Fruit fly (Drosophila melanogaster) whole organism, embryonic: ENCODE data around the gene CG13248.
A peak's percentile ranks its signal among the peaks of the same experiment; 100 is the strongest.

Source experiments
- Ada2b ChIP-seq: fragments of 200-800 bp; sonication (Bioruptor generic); IDR thresholded peaks from 2 replicates; pipeline ENCODE4 v1.3.6; 2022; ENCODE audit warnings: missing biosample characterization, missing genetic modification characterization
- Antp ChIP-seq: fragments of 200-800 bp; sonication (Bioruptor generic); optimal IDR thresholded peaks from 3 replicates; lab custom pipeline; 2016; ENCODE audit warnings: missing biosample characterization, missing genetic modification characterization
- Awh ChIP-seq: fragments of 200-800 bp; sonication (Bioruptor generic); IDR thresholded peaks from 2 replicates; pipeline ENCODE4, ENCODE4 v1.3.6; 2022; ENCODE audit warnings: missing biosample characterization, missing genetic modification characterization
- Bdp1 ChIP-seq: fragments of 200-800 bp; sonication (Bioruptor generic); optimal IDR thresholded peaks from 3 replicates; lab custom pipeline; 2016; ENCODE audit warnings: missing biosample characterization, missing genetic modification characterization
- CG11085 ChIP-seq: fragments of 200-800 bp; sonication (Bioruptor generic); IDR thresholded peaks from 2 replicates; pipeline ENCODE4 v1.3.6; 2022; ENCODE audit warnings: missing biosample characterization, missing genetic modification characterization
- CG14667 ChIP-seq: fragments of 200-800 bp; sonication (Bioruptor generic); IDR thresholded peaks from 2 replicates; pipeline ENCODE4 v1.3.6; 2022; ENCODE audit warnings: missing biosample characterization, missing genetic modification characterization
- CG17359 ChIP-seq: fragments of 200-800 bp; sonication (Bioruptor generic); optimal IDR thresholded peaks from 3 replicates; lab custom pipeline; 2018; ENCODE audit warnings: missing biosample characterization, mild to moderate bottlenecking, missing genetic modification characterization, moderate library complexity
- CG1792 ChIP-seq: fragments of 200-800 bp; sonication (Bioruptor generic); optimal IDR thresholded peaks from 2 replicates; lab custom pipeline; 2016; ENCODE audit warnings: missing biosample characterization, missing genetic modification characterization
- CG30431 ChIP-seq: fragments of 200-800 bp; sonication (Bioruptor generic); optimal IDR thresholded peaks from 2 replicates; lab custom pipeline; 2017; ENCODE audit warnings: missing biosample characterization, missing genetic modification characterization
- CG31224 ChIP-seq: fragments of 200-800 bp; sonication (Bioruptor generic); IDR thresholded peaks from 2 replicates; pipeline ENCODE4 v1.3.6; 2022; ENCODE audit warnings: missing biosample characterization, missing genetic modification characterization
- CG31388 ChIP-seq: fragments of 200-800 bp; sonication (Bioruptor generic); optimal IDR thresholded peaks from 2 replicates; lab custom pipeline; 2016; ENCODE audit warnings: missing biosample characterization, missing genetic modification characterization
- CG3281 ChIP-seq: fragments of 200-800 bp; sonication (Bioruptor generic); optimal IDR thresholded peaks from 3 replicates; lab custom pipeline; 2017; ENCODE audit warnings: missing biosample characterization, mild to moderate bottlenecking, missing genetic modification characterization
- CG6854 ChIP-seq: fragments of 200-800 bp; sonication (Bioruptor generic); optimal IDR thresholded peaks from 3 replicates; lab custom pipeline; 2017; ENCODE audit warnings: missing biosample characterization, mild to moderate bottlenecking, missing genetic modification characterization
- CG7745 ChIP-seq: fragments of 200-800 bp; sonication (Bioruptor generic); optimal IDR thresholded peaks from 2 replicates; lab custom pipeline; 2018; ENCODE audit warnings: missing biosample characterization, mild to moderate bottlenecking, missing genetic modification characterization, moderate library complexity
- CG7839 ChIP-seq: fragments of 200-800 bp; sonication (Bioruptor generic); optimal IDR thresholded peaks from 3 replicates; lab custom pipeline; 2018; ENCODE audit warnings: missing biosample characterization, mild to moderate bottlenecking, missing genetic modification characterization, moderate library complexity
- CG7987 ChIP-seq: fragments of 200-800 bp; sonication (Bioruptor generic); optimal IDR thresholded peaks from 2 replicates; lab custom pipeline; 2018; ENCODE audit warnings: missing biosample characterization, mild to moderate bottlenecking, missing genetic modification characterization, moderate library complexity
- CG8290 ChIP-seq, 3 experiments: fragments of 200-800 bp; sonication (Bioruptor generic); optimal IDR thresholded peaks; 2 replicates each; lab custom pipeline; 2016 to 2019; ENCODE audit warnings: missing biosample characterization in 3 of 3, missing genetic modification characterization in 3 of 3, mild to moderate bottlenecking in 2 of 3, moderate library complexity in 1 of 3
- CG9727 ChIP-seq: fragments of 200-800 bp; sonication (Bioruptor generic); optimal IDR thresholded peaks from 3 replicates; lab custom pipeline; 2017; ENCODE audit warnings: missing biosample characterization, mild to moderate bottlenecking, missing genetic modification characterization
- CG9797 ChIP-seq: fragments of 200-800 bp; sonication (Bioruptor generic); optimal IDR thresholded peaks from 3 replicates; lab custom pipeline; 2018; ENCODE audit warnings: missing biosample characterization, mild to moderate bottlenecking, missing genetic modification characterization
- Dad ChIP-seq: fragments of 200-800 bp; sonication (Bioruptor generic); optimal IDR thresholded peaks from 3 replicates; lab custom pipeline; 2016; ENCODE audit warnings: missing biosample characterization, missing genetic modification characterization
- Fer1 ChIP-seq: fragments of 200-800 bp; sonication (Bioruptor generic); optimal IDR thresholded peaks from 2 replicates; lab custom pipeline; 2017; ENCODE audit warnings: missing biosample characterization, mild to moderate bottlenecking, missing genetic modification characterization
- GATAe ChIP-seq: fragments of 200-800 bp; sonication (Bioruptor generic); conservative IDR thresholded peaks from 2 replicates; pipeline ENCODE4 v1.3.6; 2022; ENCODE audit warnings: missing biosample characterization, missing genetic modification characterization
- Kr ChIP-seq: fragments of 200-800 bp; sonication (Bioruptor generic); optimal IDR thresholded peaks from 2 replicates; lab custom pipeline; 2017; ENCODE audit warnings: missing biosample characterization, mild to moderate bottlenecking, missing genetic modification characterization
- Lpt ChIP-seq: fragments of >200 bp; optimal IDR thresholded peaks from 2 replicates; lab custom pipeline; 2018; ENCODE audit warnings: missing biosample characterization, missing genetic modification characterization
- MBD-R2 ChIP-seq: fragments of 200-800 bp; sonication (Bioruptor generic); IDR thresholded peaks from 2 replicates; pipeline ENCODE4 v1.3.6; 2022; ENCODE audit warnings: missing biosample characterization, missing genetic modification characterization
- Neu2 ChIP-seq: fragments of 200-800 bp; sonication (Bioruptor generic); optimal IDR thresholded peaks from 3 replicates; lab custom pipeline; 2016; ENCODE audit warnings: missing biosample characterization, missing genetic modification characterization, borderline replicate concordance
- Oaz ChIP-seq: fragments of 200-800 bp; sonication (Bioruptor generic); IDR thresholded peaks from 2 replicates; pipeline ENCODE4 v1.3.6; 2022; ENCODE audit warnings: missing biosample characterization, missing genetic modification characterization
- Ptx1 ChIP-seq: fragments of 200-800 bp; sonication (Bioruptor generic); IDR thresholded peaks from 2 replicates; pipeline ENCODE4 v1.3.6; 2022; ENCODE audit warnings: missing biosample characterization, missing genetic modification characterization
- Ravus ChIP-seq: fragments of 200-800 bp; sonication (Bioruptor generic); IDR thresholded peaks from 2 replicates; pipeline ENCODE4 v1.3.6; 2022; ENCODE audit warnings: missing biosample characterization, missing genetic modification characterization
- Taf1 ChIP-seq: fragments of 200-800 bp; sonication (Bioruptor generic); IDR thresholded peaks from 2 replicates; pipeline ENCODE4 v1.3.6; 2022; ENCODE audit warnings: missing biosample characterization, missing genetic modification characterization
- Trl ChIP-seq, 3 experiments: fragments of >200 bp in 2 of 3; fragments of 200-800 bp in 1 of 3; sonication (Bioruptor generic) in 1 of 3; optimal IDR thresholded peaks; 2 replicates in 1 of 3; 3 replicates in 2 of 3; lab custom pipeline; 2016 to 2017; ENCODE audit warnings: missing biosample characterization in 1 of 3, missing genetic modification characterization in 1 of 3
- YL-1 ChIP-seq: fragments of 200-800 bp; sonication (Bioruptor generic); optimal IDR thresholded peaks from 3 replicates; lab custom pipeline; 2017; ENCODE audit warnings: missing biosample characterization, mild to moderate bottlenecking, missing genetic modification characterization
- amos ChIP-seq: fragments of 200-800 bp; sonication (Bioruptor generic); IDR thresholded peaks from 2 replicates; pipeline ENCODE4 v1.3.6; 2022; ENCODE audit warnings: missing biosample characterization, missing genetic modification characterization; ENCODE audit not compliant: partially characterized antibody
- ara ChIP-seq: fragments of 200-800 bp; sonication (Bioruptor generic); IDR thresholded peaks from 2 replicates; pipeline ENCODE4 v1.3.6; 2022; ENCODE audit warnings: missing biosample characterization, missing genetic modification characterization
- chif ChIP-seq, 2 experiments: fragments of 200-800 bp; sonication (Bioruptor generic); optimal IDR thresholded peaks; 3 replicates each; lab custom pipeline; 2016; ENCODE audit warnings: missing biosample characterization in 2 of 2, missing genetic modification characterization in 2 of 2
- chm ChIP-seq: fragments of 200-800 bp; sonication (Bioruptor generic); IDR thresholded peaks from 2 replicates; pipeline ENCODE4 v1.3.6; 2022; ENCODE audit warnings: missing biosample characterization, missing genetic modification characterization
- crol ChIP-seq: fragments of 200-800 bp; sonication (Bioruptor generic); IDR thresholded peaks from 2 replicates; pipeline ENCODE4 v1.3.6; 2022; ENCODE audit warnings: missing biosample characterization, missing genetic modification characterization
- exex ChIP-seq: fragments of 200-800 bp; sonication (Bioruptor generic); optimal IDR thresholded peaks from 4 replicates; lab custom pipeline; 2018; ENCODE audit warnings: missing biosample characterization, mild to moderate bottlenecking, missing genetic modification characterization, moderate library complexity
- ftz-f1 ChIP-seq: fragments of 200-800 bp; sonication (Bioruptor generic); optimal IDR thresholded peaks from 2 replicates; lab custom pipeline; 2016; ENCODE audit warnings: missing biosample characterization, missing genetic modification characterization
- gfzf ChIP-seq: fragments of 200-800 bp; sonication (Bioruptor generic); optimal IDR thresholded peaks from 2 replicates; lab custom pipeline; 2016; ENCODE audit warnings: missing biosample characterization, mild to moderate bottlenecking, missing genetic modification characterization, moderate library complexity
- ind ChIP-seq: fragments of 200-800 bp; sonication (Bioruptor generic); optimal IDR thresholded peaks from 3 replicates; lab custom pipeline; 2016; ENCODE audit warnings: missing biosample characterization, missing genetic modification characterization
- kah ChIP-seq: fragments of 200-800 bp; sonication (Bioruptor generic); optimal IDR thresholded peaks from 2 replicates; lab custom pipeline; 2018; ENCODE audit warnings: missing biosample characterization, mild to moderate bottlenecking, missing genetic modification characterization
- lola ChIP-seq, 3 experiments: fragments of >200 bp in 2 of 3; fragments of 200-800 bp in 1 of 3; sonication (Bioruptor generic) in 1 of 3; optimal IDR thresholded peaks; 2 replicates each; lab custom pipeline; 2017 to 2019; ENCODE audit warnings: missing biosample characterization in 3 of 3, missing genetic modification characterization in 3 of 3, mild to moderate bottlenecking in 1 of 3, moderate library complexity in 1 of 3
- nerfin-1 ChIP-seq: fragments of 200-800 bp; sonication (Bioruptor generic); optimal IDR thresholded peaks from 3 replicates; lab custom pipeline; 2019; ENCODE audit warnings: missing biosample characterization, mild to moderate bottlenecking, missing genetic modification characterization, moderate library complexity
- peb ChIP-seq: fragments of 200-800 bp; sonication (Bioruptor generic); IDR thresholded peaks from 2 replicates; pipeline ENCODE4 v1.3.6; 2022; ENCODE audit warnings: missing biosample characterization, missing genetic modification characterization
- pho ChIP-seq: fragments of 200-800 bp; sonication (Bioruptor generic); optimal IDR thresholded peaks from 2 replicates; lab custom pipeline; 2016; ENCODE audit warnings: missing biosample characterization, missing genetic modification characterization
- tap ChIP-seq: fragments of 200-800 bp; optimal IDR thresholded peaks from 3 replicates; lab custom pipeline; 2019; ENCODE audit warnings: missing biosample characterization, mild to moderate bottlenecking, missing genetic modification characterization, moderate library complexity
- zen2 ChIP-seq: fragments of 200-800 bp; sonication (Bioruptor generic); IDR thresholded peaks from 3 replicates; pipeline ENCODE4 v1.3.6; 2022; ENCODE audit warnings: missing biosample characterization, missing genetic modification characterization; ENCODE audit not compliant: partially characterized antibody

Gene CG13248

dm6 chr3L:20398243-20399222 is 11.8 kb downstream of the CG13248 start (continued):
- TF ChIP-seq Awh (GFP tag; lab: Robert Waterston, UW) (peak; percentile 80), CG3281 (GFP tag; lab: Kevin White, UChicago) (peak; percentile 89), CG7745 (tag; lab: Kevin White, UChicago) (no peak), exex (tag; lab: Kevin White, UChicago) (peak; percentile 55), CG17359 (tag; lab: Kevin White, UChicago) (peak; percentile 87), Ada2b (GFP tag; lab: Robert Waterston, UW) (peak; percentile 72), chif (GFP tag; optimal IDR thresholded peaks at IDR 0.05; lab: Kevin White, UChicago) (peak; percentile 56 to 72), pho (GFP tag; lab: Kevin White, UChicago) (peak; percentile 80), Antp (GFP tag; lab: Kevin White, UChicago) (peak; percentile 58), CG31224 (GFP tag; lab: Robert Waterston, UW) (peak; percentile 60), Kr (GFP tag; lab: Kevin White, UChicago) (no peak), peb (peak; percentile 51; the same call in 1 of the 2 replicates), MBD-R2 (peak; percentile 9; the same call in 1 of the 2 replicates), CG14667 (GFP tag; lab: Robert Waterston, UW) (peak; percentile 47), CG9727 (peak; percentile 78), Lpt (GFP tag; lab: Kevin White, UChicago) (no peak), Ptx1 (peak; percentile 85), ara (GFP tag; lab: Robert Waterston, UW) (no peak), Dad (GFP tag; lab: Kevin White, UChicago) (peak; percentile 61), lola (GFP tag; optimal IDR thresholded peaks at IDR 0.05; lab: Kevin White, UChicago) (peak in 1 of 3 experiments; percentile 81), Ravus (GFP tag; lab: Robert Waterston, UW) (peak; percentile 44), Oaz (GFP tag; lab: Robert Waterston, UW) (peak; percentile 59), nerfin-1 (tag; lab: Kevin White, UChicago) (peak; percentile 84), CG31388 (GFP tag; lab: Kevin White, UChicago) (peak; percentile 67), CG9797 (GFP tag; lab: Kevin White, UChicago) (peak; percentile 13), ftz-f1 (peak; percentile 85), Taf1 (GFP tag; lab: Robert Waterston, UW) (peak; percentile 23; the same call in 1 of the 2 replicates), Fer1 (peak; percentile 85)

- no peak for TF ChIP-seq kah (GFP tag; lab: Kevin White, UChicago)
- TF ChIP-seq GATAe (GFP tag; lab: Robert Waterston, UW): no peak
- no peak for TF ChIP-seq CG30431 (GFP tag; lab: Kevin White, UChicago)
- peak; percentile 90 for TF ChIP-seq crol (GFP tag; lab: Robert Waterston, UW)
- TF ChIP-seq CG11085: no peak
- TF ChIP-seq CG7839 (tag; lab: Kevin White, UChicago): no peak
- TF ChIP-seq Bdp1 (GFP tag; lab: Kevin White, UChicago): no peak
- TF ChIP-seq Trl (optimal IDR thresholded peaks at IDR 0.05; lab: Kevin White, UChicago): peak in 1 of 2 experiments; percentile 18
- TF ChIP-seq Trl (GFP tag; optimal IDR thresholded peaks at IDR 0.05; lab: Kevin White, UChicago): no peak
- TF ChIP-seq ind: no peak
- no peak for TF ChIP-seq gfzf
- TF ChIP-seq Neu2 (GFP tag; lab: Kevin White, UChicago): no peak
- TF ChIP-seq chm (GFP tag; lab: Robert Waterston, UW): peak; percentile 31; the same call in 1 of the 2 replicates
- TF ChIP-seq CG1792 (GFP tag; lab: Kevin White, UChicago): no peak
- no peak for TF ChIP-seq CG8290 (GFP tag; optimal IDR thresholded peaks at IDR 0.05; lab: Kevin White, UChicago)
- no peak for TF ChIP-seq CG8290 (tag; optimal IDR thresholded peaks at IDR 0.05; lab: Kevin White, UChicago)
- no peak for TF ChIP-seq YL-1 (GFP tag; lab: Kevin White, UChicago)
- no peak for TF ChIP-seq amos
- TF ChIP-seq zen2 (GFP tag; lab: Robert Waterston, UW): peak; percentile 50; the same call in 1 of the 3 replicates
- no peak for TF ChIP-seq CG7987 (GFP tag; lab: Kevin White, UChicago)
- TF ChIP-seq tap (tag; lab: Kevin White, UChicago): no peak
- no peak for TF ChIP-seq CG6854 (GFP tag; lab: Kevin White, UChicago)
These were observed 12.6 kb downstream of the CG13248 start for dm6 chr3L:20397770-20398169.
